Fruit fly (Drosophila melanogaster) Kc167 (cell line): ENCODE results near the gene pkaap.

ENCODE experiments used
- Sin3A ChIP-seq: fragments of >200 bp; optimal IDR thresholded peaks from 2 replicates; lab custom pipeline; 2018; ENCODE audit warnings: missing external identifiers
- h ChIP-seq: fragments of >200 bp; optimal IDR thresholded peaks from 3 replicates; lab custom pipeline; 2018; ENCODE audit warnings: missing external identifiers
- insv ChIP-seq: fragments of >200 bp; optimal IDR thresholded peaks from 3 replicates; lab custom pipeline; 2018; ENCODE audit warnings: missing external identifiers
- psq ChIP-seq: fragments of >200 bp; optimal IDR thresholded peaks from 2 replicates; lab custom pipeline; 2017; ENCODE audit warnings: missing external identifiers
- ttk ChIP-seq: sonication (Bioruptor generic); optimal IDR thresholded peaks from 2 replicates; lab custom pipeline; 2017; ENCODE audit warnings: missing external identifiers

- TF ChIP-seq psq (lab: Kevin White, UChicago) = no peak
- TF ChIP-seq insv = no peak
- no peak for TF ChIP-seq h
- no peak for TF ChIP-seq Sin3A (lab: Kevin White, UChicago)
- TF ChIP-seq ttk (lab: Kevin White, UChicago) = no peak
Observed at dm6 chr2L:16282856-16283255, 5.2 kb upstream of the pkaap start.
